Worm (Caenorhabditis elegans): ENCODE results near the gene tsr-2.

- TF ChIP-seq fos-1 (tag; optimal IDR thresholded peaks at IDR 0.05) (no peak), lir-3 (tag; optimal IDR thresholded peaks at IDR 0.05; ENCODE audit: poor library complexity) (no peak), unc-62 (GFP tag; optimal IDR thresholded peaks at IDR 0.05) (no peak), blmp-1 (tag; optimal IDR thresholded peaks at IDR 0.05) (no peak), lin-35 (GFP tag; optimal IDR thresholded peaks at IDR 0.05) (no peak), snpc-4 (tag; optimal IDR thresholded peaks at IDR 0.05) (no peak), grh-1 (GFP tag; IDR thresholded peaks at IDR 0.05) (no peak), aly-2 (tag; optimal IDR thresholded peaks at IDR 0.05) (no peak), ceh-82 (tag; optimal IDR thresholded peaks at IDR 0.05) (no peak), ama-1 (optimal IDR thresholded peaks at IDR 0.05) (no peak), hlh-4 (tag; optimal IDR thresholded peaks at IDR 0.05) (no peak), mep-1 (tag; optimal IDR thresholded peaks at IDR 0.05) (no peak)
Measured at ce11 chrIV:16694567-16694966, 38.2 kb downstream of the tsr-2 start, which contains the start of gene Y51H4A.941.
